Worm (Caenorhabditis elegans) whole organism, young adult: ENCODE results near the gene nhl-3.

Source experiments
- B0261.1 ChIP-seq: sonication (generic microtip); optimal IDR thresholded peaks from 2 replicates; lab custom pipeline; 2016; ENCODE audit warnings: mild to moderate bottlenecking, missing genetic modification characterization, moderate library complexity, missing compliant biosample characterization
- F37B4.10 ChIP-seq: fragments of 200-800 bp; sonication (Bioruptor generic); IDR thresholded peaks from 2 replicates; pipeline ENCODE4 v1.3.6; 2022; ENCODE audit warnings: missing genetic modification characterization, missing compliant biosample characterization
- Y53F4B.3 ChIP-seq: fragments of 200-800 bp; sonication (Bioruptor generic); IDR thresholded peaks from 2 replicates; pipeline ENCODE4 v1.3.6; 2022; ENCODE audit warnings: missing genetic modification reagents, missing genetic modification characterization, missing compliant biosample characterization
- Y56A3A.18 ChIP-seq: fragments of 200-800 bp; sonication (Bioruptor generic); IDR thresholded peaks from 2 replicates; pipeline ENCODE4 v1.3.6; 2022; ENCODE audit warnings: missing genetic modification reagents, missing genetic modification characterization, missing compliant biosample characterization
- Y67H2A.10 ChIP-seq: fragments of 200-800 bp; sonication (Bioruptor generic); conservative IDR thresholded peaks from 2 replicates; pipeline ENCODE4 v1.3.6; 2022; ENCODE audit warnings: missing genetic modification reagents, missing genetic modification characterization, missing compliant biosample characterization
- akir-1 ChIP-seq: fragments of 200-800 bp; sonication (Bioruptor generic); optimal IDR thresholded peaks from 2 replicates; lab custom pipeline; 2018; ENCODE audit warnings: mild to moderate bottlenecking, missing genetic modification characterization, moderate library complexity, missing compliant biosample characterization
- attf-5 ChIP-seq: fragments of 200-800 bp; sonication (Bioruptor generic); optimal IDR thresholded peaks from 2 replicates; lab custom pipeline; 2018; ENCODE audit warnings: mild to moderate bottlenecking, missing genetic modification characterization, missing compliant biosample characterization
- ceh-100 ChIP-seq: fragments of 200-800 bp; sonication (Bioruptor generic); IDR thresholded peaks from 2 replicates; pipeline ENCODE4 v1.3.6; 2022; ENCODE audit warnings: missing genetic modification reagents, missing genetic modification characterization, missing compliant biosample characterization
- ceh-91 ChIP-seq: fragments of 200-800 bp; sonication (Bioruptor generic); IDR thresholded peaks from 2 replicates; pipeline ENCODE4 v1.3.6; 2022; ENCODE audit warnings: missing genetic modification reagents, missing genetic modification characterization, missing compliant biosample characterization
- dox-1 ChIP-seq: fragments of 200-800 bp; sonication (Bioruptor generic); IDR thresholded peaks from 2 replicates; pipeline ENCODE4 v1.3.6; 2022; ENCODE audit warnings: missing genetic modification reagents, missing genetic modification characterization, missing compliant biosample characterization
- egl-44 ChIP-seq: fragments of 200-800 bp; sonication (Bioruptor generic); IDR thresholded peaks from 2 replicates; pipeline ENCODE4 v1.3.6; 2022; ENCODE audit warnings: missing genetic modification reagents, missing genetic modification characterization, missing compliant biosample characterization
- fkh-3 ChIP-seq: sonication (generic microtip); optimal IDR thresholded peaks from 2 replicates; lab custom pipeline; 2016; ENCODE audit warnings: mild to moderate bottlenecking, missing genetic modification characterization, missing compliant biosample characterization
- him-1 ChIP-seq: sonication (generic microtip); optimal IDR thresholded peaks from 2 replicates; lab custom pipeline; 2016; ENCODE audit warnings: missing genotype, missing genetic modification reagents, missing genetic modification characterization, missing compliant biosample characterization
- hmg-1.2 ChIP-seq: fragments of 200-800 bp; sonication (Bioruptor generic); IDR thresholded peaks from 2 replicates; pipeline ENCODE4 v1.3.6; 2022; ENCODE audit warnings: missing genetic modification reagents, missing genetic modification characterization, missing compliant biosample characterization
- let-607 ChIP-seq, 2 experiments: fragments of 200-800 bp in 1 of 2; sonication (Bioruptor generic) in 1 of 2; sonication (generic microtip) in 1 of 2; optimal IDR thresholded peaks; 2 replicates each; lab custom pipeline; 2016 to 2018; ENCODE audit warnings: mild to moderate bottlenecking in 2 of 2, missing compliant biosample characterization in 2 of 2, missing genetic modification characterization in 2 of 2, moderate library complexity in 2 of 2, missing genotype in 1 of 2
- lin-35 ChIP-seq, 3 experiments: fragments of 150-350 bp in 2 of 3; sonication (generic microtip) in 1 of 3; optimal IDR thresholded peaks; 2 replicates each; lab custom pipeline; 2014 to 2018; ENCODE audit warnings: missing biosample characterization in 3 of 3, missing genetic modification characterization in 3 of 3, missing genetic modification reagents in 3 of 3
- lin-54 ChIP-seq: fragments of 200-800 bp; sonication (Bioruptor generic); optimal IDR thresholded peaks from 2 replicates; lab custom pipeline; 2018; ENCODE audit warnings: mild to moderate bottlenecking, missing genetic modification characterization, missing compliant biosample characterization
- lsy-27 ChIP-seq: sonication (generic microtip); optimal IDR thresholded peaks from 2 replicates; lab custom pipeline; 2017; ENCODE audit warnings: missing genetic modification characterization, mild to moderate bottlenecking, missing compliant biosample characterization, antibody characterized with exemption, missing genotype, borderline replicate concordance; ENCODE audit not compliant: insufficient read depth
- madf-10 ChIP-seq: sonication (generic microtip); optimal IDR thresholded peaks from 2 replicates; lab custom pipeline; 2016; ENCODE audit warnings: mild to moderate bottlenecking, missing genetic modification characterization, missing compliant biosample characterization
- madf-8 ChIP-seq: fragments of 200-800 bp; sonication (Bioruptor generic); conservative IDR thresholded peaks from 2 replicates; pipeline ENCODE4 v1.3.6; 2022; ENCODE audit warnings: missing genetic modification reagents, missing genetic modification characterization, missing compliant biosample characterization
- mxl-1 ChIP-seq: sonication (generic microtip); optimal IDR thresholded peaks from 2 replicates; lab custom pipeline; 2016; ENCODE audit warnings: missing genetic modification characterization, missing compliant biosample characterization
- nfya-1 ChIP-seq: sonication (generic microtip); optimal IDR thresholded peaks from 2 replicates; lab custom pipeline; 2017; ENCODE audit warnings: antibody characterized with exemption, missing compliant biosample characterization, missing genetic modification characterization, borderline replicate concordance; ENCODE audit not compliant: insufficient read depth
- nfya-2 ChIP-seq: fragments of 200-800 bp; sonication (Bioruptor generic); IDR thresholded peaks from 2 replicates; pipeline ENCODE4 v1.3.6; 2022; ENCODE audit warnings: missing genetic modification reagents, missing genetic modification characterization, missing compliant biosample characterization
- nhr-120 ChIP-seq: fragments of 200-800 bp; sonication (Bioruptor generic); IDR thresholded peaks from 2 replicates; pipeline ENCODE4 v1.3.6; 2022; ENCODE audit warnings: missing genetic modification characterization, missing compliant biosample characterization
- nhr-179 ChIP-seq: sonication (generic microtip); optimal IDR thresholded peaks from 2 replicates; lab custom pipeline; 2016; ENCODE audit warnings: mild to moderate bottlenecking, missing genetic modification characterization, missing compliant biosample characterization
- nhr-80 ChIP-seq: sonication (generic microtip); optimal IDR thresholded peaks from 2 replicates; lab custom pipeline; 2016; ENCODE audit warnings: missing genetic modification characterization, missing compliant biosample characterization
- pha-4 ChIP-seq: fragments of 150-350 bp; sonication (generic microtip); optimal IDR thresholded peaks from 2 replicates; lab custom pipeline; 2014; ENCODE audit warnings: missing biosample characterization, missing genetic modification reagents, missing genetic modification characterization
- sea-2 ChIP-seq: fragments of 200-800 bp; sonication (Bioruptor generic); IDR thresholded peaks from 2 replicates; pipeline ENCODE4 v1.3.6; 2022; ENCODE audit warnings: missing genetic modification characterization, missing compliant biosample characterization
- snpc-1.1 ChIP-seq: sonication (generic microtip); optimal IDR thresholded peaks from 2 replicates; lab custom pipeline; 2017; ENCODE audit warnings: missing genetic modification characterization, mild to moderate bottlenecking, missing compliant biosample characterization, antibody characterized with exemption, moderate library complexity, missing genotype, missing genetic modification reagents; ENCODE audit not compliant: insufficient read depth
- snpc-4 ChIP-seq, 5 experiments: fragments of 150-350 bp in 1 of 5; sonication (generic microtip) in 4 of 5; optimal IDR thresholded peaks; 2 replicates each; lab custom pipeline; 2014 to 2018; ENCODE audit warnings: missing genetic modification characterization in 5 of 5, missing biosample characterization in 3 of 5, antibody characterized with exemption in 2 of 5, mild to moderate bottlenecking in 2 of 5, missing compliant biosample characterization in 2 of 5, missing genotype in 2 of 5, moderate library complexity in 2 of 5, missing genetic modification reagents in 1 of 5
- sptf-2 ChIP-seq: fragments of 200-800 bp; sonication (Bioruptor generic); optimal IDR thresholded peaks from 2 replicates; lab custom pipeline; 2018; ENCODE audit warnings: mild to moderate bottlenecking, missing genetic modification characterization, missing compliant biosample characterization
- unc-62 ChIP-seq: fragments of 150-350 bp; optimal IDR thresholded peaks from 2 replicates; lab custom pipeline; 2014; ENCODE audit warnings: missing biosample characterization, missing genetic modification reagents, missing genetic modification characterization
- zim-3 ChIP-seq: sonication (generic microtip); optimal IDR thresholded peaks from 2 replicates; lab custom pipeline; 2017; ENCODE audit warnings: mild to moderate bottlenecking, missing genetic modification characterization, moderate library complexity, missing compliant biosample characterization
- ztf-18 ChIP-seq: sonication (generic microtip); optimal IDR thresholded peaks from 2 replicates; lab custom pipeline; 2016; ENCODE audit warnings: missing genotype, mild to moderate bottlenecking, missing genetic modification characterization, missing compliant biosample characterization
- ztf-22 ChIP-seq: fragments of 200-800 bp; sonication (Bioruptor generic); optimal IDR thresholded peaks from 2 replicates; lab custom pipeline; 2018; ENCODE audit warnings: mild to moderate bottlenecking, missing genetic modification characterization, moderate library complexity, missing compliant biosample characterization

The nhl-3 gene

DNA sequence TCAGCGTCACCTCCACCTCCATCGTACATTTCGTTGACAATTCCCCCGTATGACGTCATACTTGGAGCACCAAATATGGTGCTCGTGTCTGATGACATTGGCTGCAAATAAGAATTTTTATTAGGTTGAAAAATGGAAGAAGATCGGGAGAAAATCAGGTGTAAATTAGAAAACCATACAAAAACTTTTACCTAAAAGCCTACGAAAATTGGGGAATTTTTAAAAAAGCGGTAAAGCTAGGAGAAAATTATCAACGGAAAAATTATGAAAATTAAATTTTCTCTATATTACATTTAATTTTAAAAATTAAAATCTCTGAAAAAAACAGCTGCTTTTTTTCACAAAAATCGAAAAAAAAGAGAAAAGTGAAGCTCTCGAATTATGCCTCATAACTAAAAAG, 22.5 kb upstream of the nhl-3 start, which contains the start of gene T04B8.5:
TSS of gene T04B8.5 (minus strand) at position 101 of the 400 bp plus-strand sequence.
- TF ChIP-seq B0261.1 (tag; lab: Kevin White, UChicago) = no peak
- TF ChIP-seq lin-35 (GFP tag; optimal IDR thresholded peaks at IDR 0.05; lab: Kevin White, UChicago) = no peak
- no peak for TF ChIP-seq ceh-91 (GFP tag; lab: Robert Waterston, UW)
- TF ChIP-seq nfya-1 = no peak
- no peak for TF ChIP-seq lin-54 (GFP tag; lab: Kevin White, UChicago)
- no peak for TF ChIP-seq madf-10 (tag; lab: Kevin White, UChicago)
- TF ChIP-seq sea-2 (GFP tag; lab: Robert Waterston, UW) = no peak

DNA sequence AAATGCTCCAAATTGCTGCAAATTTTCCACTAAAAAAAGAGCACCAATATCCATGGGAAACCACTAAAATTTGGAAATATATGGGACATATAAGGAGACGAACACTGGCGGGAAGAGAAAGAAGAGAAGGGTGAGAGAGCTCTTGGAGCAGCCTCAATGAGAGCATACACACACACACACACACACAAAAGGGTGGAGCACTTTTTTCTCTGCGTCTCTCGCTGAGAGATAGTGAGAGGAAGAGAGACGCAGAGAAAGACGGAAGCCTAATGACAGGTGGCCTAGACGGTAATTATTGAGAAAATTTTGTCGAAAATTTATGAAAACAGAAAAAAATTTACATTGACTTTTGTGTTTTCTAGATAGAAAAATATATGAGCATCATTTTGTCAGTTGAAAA, 20.6 kb upstream of the nhl-3 start:
- TF ChIP-seq egl-44 (no peak), dox-1 (GFP tag; lab: Robert Waterston, UW) (no peak), F37B4.10 (GFP tag; lab: Robert Waterston, UW) (no peak), ztf-22 (GFP tag; lab: Kevin White, UChicago) (no peak), him-1 (tag; lab: Kevin White, UChicago) (no peak), nhr-80 (tag; lab: Kevin White, UChicago) (peak; percentile 35), Y56A3A.18 (GFP tag; lab: Robert Waterston, UW) (no peak), hmg-1.2 (GFP tag; lab: Robert Waterston, UW) (peak; percentile 93)

DNA sequence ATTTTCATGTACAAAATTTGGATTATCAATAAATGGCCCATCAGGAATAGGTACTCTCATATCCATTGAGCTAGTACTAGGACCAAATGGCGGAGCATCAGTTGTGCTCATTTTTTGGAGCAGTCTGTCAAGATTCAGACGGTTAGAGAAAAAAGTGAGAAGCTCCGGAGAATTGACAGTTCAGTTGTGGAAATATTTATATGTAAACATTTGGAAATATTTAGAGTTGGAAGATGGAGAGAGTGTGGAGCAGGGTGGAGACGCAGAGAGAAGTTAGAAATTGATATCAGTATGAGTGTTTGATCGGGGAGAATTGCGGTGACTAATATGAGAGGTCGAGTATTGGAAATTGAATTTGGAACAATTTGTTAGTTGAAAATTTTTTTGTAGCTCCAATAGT, 19.2 kb upstream of the nhl-3 start:
- TF ChIP-seq Y67H2A.10 (GFP tag; lab: Robert Waterston, UW) = no peak
- TF ChIP-seq hmg-1.2 (GFP tag; lab: Robert Waterston, UW) = peak; percentile 73; the same call in 1 of the 2 replicates
- TF ChIP-seq ceh-100 (GFP tag; lab: Robert Waterston, UW) = no peak
- no peak for TF ChIP-seq nhr-179 (tag; lab: Kevin White, UChicago)
- no peak for TF ChIP-seq lsy-27 (tag; lab: Kevin White, UChicago)
- TF ChIP-seq nhr-80 (tag; lab: Kevin White, UChicago) = peak; percentile 71
- no peak for TF ChIP-seq akir-1
- TF ChIP-seq lin-54 (GFP tag; lab: Kevin White, UChicago) = no peak
- no peak for TF ChIP-seq Y53F4B.3 (GFP tag; lab: Robert Waterston, UW)
- TF ChIP-seq nhr-120 (GFP tag; lab: Robert Waterston, UW) = no peak
- no peak for TF ChIP-seq him-1 (tag; lab: Kevin White, UChicago)
- no peak for TF ChIP-seq attf-5
- no peak for TF ChIP-seq nfya-2
- TF ChIP-seq zim-3 = no peak
- peak; percentile 24 for TF ChIP-seq unc-62
- no peak for TF ChIP-seq madf-8
- TF ChIP-seq snpc-4 (GFP tag; optimal IDR thresholded peaks at IDR 0.05; lab: Kevin White, UChicago) = no peak
- no peak for TF ChIP-seq snpc-4 (tag; optimal IDR thresholded peaks at IDR 0.05; lab: Kevin White, UChicago)
- TF ChIP-seq snpc-1.1 = no peak
- TF ChIP-seq let-607 (tag; optimal IDR thresholded peaks at IDR 0.05; lab: Kevin White, UChicago) = peak; percentile 49 to 74
- TF ChIP-seq sea-2 (GFP tag; lab: Robert Waterston, UW) = no peak
- no peak for TF ChIP-seq fkh-3
- peak; percentile 68 for TF ChIP-seq pha-4
- no peak for TF ChIP-seq madf-10 (tag; lab: Kevin White, UChicago)
- TF ChIP-seq mxl-1 (tag; lab: Kevin White, UChicago) = no peak
- no peak for TF ChIP-seq ztf-18
- no peak for TF ChIP-seq sptf-2 (GFP tag; lab: Kevin White, UChicago)
